Fruit fly (Drosophila melanogaster) whole organism, embryonic: ENCODE measurements around the gene GlyRS.

ENCODE experiments used
- ATbp ChIP-seq: fragments of 200-800 bp; sonication (Bioruptor generic); optimal IDR thresholded peaks from 2 replicates; lab custom pipeline; 2017; ENCODE audit warnings: missing biosample characterization, mild to moderate bottlenecking, missing genetic modification characterization, missing genetic modification reagents
- Atf3 ChIP-seq: fragments of 200-800 bp; sonication (Bioruptor generic); optimal IDR thresholded peaks from 3 replicates; lab custom pipeline; 2016; ENCODE audit warnings: missing biosample characterization, missing genetic modification characterization
- B-H2 ChIP-seq: fragments of 200-800 bp; sonication (Bioruptor generic); optimal IDR thresholded peaks from 2 replicates; lab custom pipeline; 2018; ENCODE audit warnings: missing biosample characterization, mild to moderate bottlenecking, missing genetic modification characterization
- Bdp1 ChIP-seq: fragments of 200-800 bp; sonication (Bioruptor generic); optimal IDR thresholded peaks from 3 replicates; lab custom pipeline; 2016; ENCODE audit warnings: missing biosample characterization, missing genetic modification characterization
- C15 ChIP-seq: fragments of 200-800 bp; sonication (Bioruptor generic); IDR thresholded peaks from 3 replicates; pipeline ENCODE4 v1.3.6; 2022; ENCODE audit warnings: missing biosample characterization, missing genetic modification characterization
- CG11456 ChIP-seq: fragments of 200-800 bp; sonication (Bioruptor generic); IDR thresholded peaks from 3 replicates; pipeline ENCODE4 v1.3.6; 2022; ENCODE audit warnings: missing biosample characterization, missing genetic modification characterization
- CG11560 ChIP-seq: fragments of 200-800 bp; sonication (Bioruptor generic); IDR thresholded peaks from 3 replicates; pipeline ENCODE4 v1.3.6; 2022; ENCODE audit warnings: missing biosample characterization, missing genetic modification characterization
- CG12104 ChIP-seq: fragments of 200-800 bp; sonication (Bioruptor generic); optimal IDR thresholded peaks from 3 replicates; lab custom pipeline; 2016; ENCODE audit warnings: missing biosample characterization, missing genetic modification characterization
- CG12659 ChIP-seq: fragments of 200-800 bp; sonication (Bioruptor generic); optimal IDR thresholded peaks from 3 replicates; lab custom pipeline; 2017; ENCODE audit warnings: mild to moderate bottlenecking, missing biosample characterization, missing genetic modification reagents, missing genetic modification characterization
- CG14441 ChIP-seq: fragments of 200-800 bp; sonication (Bioruptor generic); IDR thresholded peaks from 2 replicates; pipeline ENCODE4 v1.3.6; 2022; ENCODE audit warnings: missing biosample characterization, missing genetic modification characterization
- CG14860 ChIP-seq: fragments of 200-800 bp; sonication (Bioruptor generic); IDR thresholded peaks from 3 replicates; pipeline ENCODE4 v1.3.6; 2022; ENCODE audit warnings: missing biosample characterization, missing genetic modification characterization; ENCODE audit not compliant: partially characterized antibody
- CG1603 ChIP-seq: fragments of 200-800 bp; sonication (Bioruptor generic); optimal IDR thresholded peaks from 2 replicates; lab custom pipeline; 2019; ENCODE audit warnings: missing biosample characterization, mild to moderate bottlenecking, missing genetic modification characterization, moderate library complexity
- CG2129 ChIP-seq: fragments of 200-800 bp; sonication (Bioruptor generic); IDR thresholded peaks from 2 replicates; pipeline ENCODE4 v1.3.6; 2022; ENCODE audit warnings: missing biosample characterization, missing genetic modification characterization; ENCODE audit not compliant: partially characterized antibody
- CG2202 ChIP-seq: fragments of 200-800 bp; sonication (Bioruptor generic); optimal IDR thresholded peaks from 2 replicates; lab custom pipeline; 2018; ENCODE audit warnings: missing biosample characterization, mild to moderate bottlenecking, missing genetic modification characterization
- CG2678 ChIP-seq: fragments of 200-800 bp; sonication (Bioruptor generic); optimal IDR thresholded peaks from 3 replicates; lab custom pipeline; 2019; ENCODE audit warnings: missing biosample characterization, mild to moderate bottlenecking, missing genetic modification characterization, moderate library complexity
- CG3847 ChIP-seq: fragments of 200-800 bp; sonication (Bioruptor generic); IDR thresholded peaks from 2 replicates; pipeline ENCODE4 v1.3.6; 2022; ENCODE audit warnings: missing biosample characterization, missing genetic modification characterization
- CG4424 ChIP-seq: fragments of 200-800 bp; sonication (Bioruptor generic); optimal IDR thresholded peaks from 3 replicates; lab custom pipeline; 2016; ENCODE audit warnings: missing biosample characterization, missing genetic modification characterization
- CG4707 ChIP-seq: fragments of 200-800 bp; sonication (Bioruptor generic); optimal IDR thresholded peaks from 2 replicates; lab custom pipeline; 2018; ENCODE audit warnings: missing biosample characterization, mild to moderate bottlenecking, missing genetic modification characterization, moderate library complexity
- CG5953 ChIP-seq: fragments of 200-800 bp; sonication (Bioruptor generic); IDR thresholded peaks from 2 replicates; pipeline ENCODE4 v1.3.6; 2022; ENCODE audit warnings: missing biosample characterization, missing genetic modification characterization
- CG7271 ChIP-seq: fragments of 200-800 bp; sonication (Bioruptor generic); optimal IDR thresholded peaks from 2 replicates; lab custom pipeline; 2018; ENCODE audit warnings: missing biosample characterization, mild to moderate bottlenecking, missing genetic modification characterization, moderate library complexity
- CG8924 ChIP-seq: fragments of 200-800 bp; optimal IDR thresholded peaks from 3 replicates; lab custom pipeline; 2019; ENCODE audit warnings: missing biosample characterization, mild to moderate bottlenecking, missing genetic modification characterization, moderate library complexity
- CG9727 ChIP-seq: fragments of 200-800 bp; sonication (Bioruptor generic); optimal IDR thresholded peaks from 3 replicates; lab custom pipeline; 2017; ENCODE audit warnings: missing biosample characterization, mild to moderate bottlenecking, missing genetic modification characterization
- Deaf1 ChIP-seq: fragments of 200-800 bp; optimal IDR thresholded peaks from 3 replicates; lab custom pipeline; 2019; ENCODE audit warnings: missing biosample characterization, mild to moderate bottlenecking, missing genetic modification characterization, moderate library complexity
- Dip2 ChIP-seq: fragments of 200-800 bp; sonication (Bioruptor generic); IDR thresholded peaks from 2 replicates; pipeline ENCODE4 v1.3.6; 2022; ENCODE audit warnings: missing biosample characterization, missing genetic modification characterization
- GATAe ChIP-seq: fragments of 200-800 bp; sonication (Bioruptor generic); conservative IDR thresholded peaks from 2 replicates; pipeline ENCODE4 v1.3.6; 2022; ENCODE audit warnings: missing biosample characterization, missing genetic modification characterization
- HLH4C ChIP-seq: fragments of 200-800 bp; sonication (Bioruptor generic); IDR thresholded peaks from 3 replicates; pipeline ENCODE4 v1.3.6; 2022; ENCODE audit warnings: missing biosample characterization, missing genetic modification characterization; ENCODE audit not compliant: partially characterized antibody
- HLHmδ ChIP-seq: fragments of 200-800 bp; sonication (Bioruptor generic); optimal IDR thresholded peaks from 2 replicates; lab custom pipeline; 2018; ENCODE audit warnings: missing biosample characterization, mild to moderate bottlenecking, missing genetic modification characterization, moderate library complexity
- MTF-1 ChIP-seq: fragments of 200-800 bp; sonication (Bioruptor generic); optimal IDR thresholded peaks from 2 replicates; lab custom pipeline; 2018; ENCODE audit warnings: missing biosample characterization, mild to moderate bottlenecking, missing genetic modification characterization, borderline replicate concordance
- NC2β ChIP-seq: fragments of 200-800 bp; sonication (Bioruptor generic); optimal IDR thresholded peaks from 2 replicates; lab custom pipeline; 2016; ENCODE audit warnings: missing biosample characterization, missing genetic modification characterization
- PHDP ChIP-seq: fragments of 200-800 bp; sonication (Bioruptor generic); optimal IDR thresholded peaks from 3 replicates; lab custom pipeline; 2018; ENCODE audit warnings: missing biosample characterization, mild to moderate bottlenecking, missing genetic modification characterization, moderate library complexity
- Rfx ChIP-seq: fragments of 200-800 bp; sonication (Bioruptor generic); IDR thresholded peaks from 2 replicates; pipeline ENCODE4 v1.3.6; 2022; ENCODE audit warnings: missing biosample characterization, missing genetic modification characterization
- Scr ChIP-seq: fragments of 200-800 bp; sonication (Bioruptor generic); IDR thresholded peaks from 2 replicates; pipeline ENCODE4 v1.3.6; 2022; ENCODE audit warnings: missing biosample characterization, missing genetic modification characterization; ENCODE audit not compliant: partially characterized antibody
- Tbp ChIP-seq: fragments of >200 bp; optimal IDR thresholded peaks from 2 replicates; lab custom pipeline; 2018; ENCODE audit warnings: missing biosample characterization, missing genetic modification characterization
- abd-A ChIP-seq: fragments of 200-800 bp; sonication (Bioruptor generic); optimal IDR thresholded peaks from 3 replicates; lab custom pipeline; 2019; ENCODE audit warnings: missing biosample characterization, mild to moderate bottlenecking, missing genetic modification characterization, moderate library complexity
- br ChIP-seq: fragments of >200 bp; optimal IDR thresholded peaks from 2 replicates; lab custom pipeline; 2017
- chn ChIP-seq: fragments of 200-800 bp; sonication (Bioruptor generic); optimal IDR thresholded peaks from 2 replicates; lab custom pipeline; 2016; ENCODE audit warnings: missing biosample characterization, missing genetic modification characterization
- croc ChIP-seq: fragments of 200-800 bp; sonication (Bioruptor generic); conservative IDR thresholded peaks from 3 replicates; pipeline ENCODE4 v1.3.6; 2022; ENCODE audit warnings: missing biosample characterization, missing genetic modification characterization
- da ChIP-seq: fragments of 200-800 bp; sonication (Bioruptor generic); optimal IDR thresholded peaks from 2 replicates; lab custom pipeline; 2016; ENCODE audit warnings: missing biosample characterization, missing genetic modification characterization
- disco-r ChIP-seq: fragments of 200-800 bp; sonication (Bioruptor generic); optimal IDR thresholded peaks from 2 replicates; lab custom pipeline; 2016; ENCODE audit warnings: missing biosample characterization, missing genetic modification characterization
- eve ChIP-seq, 2 experiments: fragments of >200 bp; optimal IDR thresholded peaks; 2 replicates each; lab custom pipeline; 2017; ENCODE audit warnings: missing biosample characterization in 2 of 2, missing genetic modification characterization in 2 of 2
- h ChIP-seq: fragments of >200 bp; optimal IDR thresholded peaks from 2 replicates; lab custom pipeline; 2017
- lilli ChIP-seq: fragments of 200-800 bp; sonication (Bioruptor generic); optimal IDR thresholded peaks from 3 replicates; lab custom pipeline; 2016; ENCODE audit warnings: missing biosample characterization, missing genetic modification characterization
- pum ChIP-seq: fragments of 200-800 bp; sonication (Bioruptor generic); optimal IDR thresholded peaks from 2 replicates; lab custom pipeline; 2016; ENCODE audit warnings: missing biosample characterization, missing genetic modification characterization
- pzg ChIP-seq: fragments of 200-800 bp; sonication (Bioruptor generic); optimal IDR thresholded peaks from 3 replicates; lab custom pipeline; 2018; ENCODE audit warnings: missing biosample characterization, mild to moderate bottlenecking, missing genetic modification characterization, moderate library complexity
- sqz ChIP-seq: fragments of 200-800 bp; sonication (Bioruptor generic); optimal IDR thresholded peaks from 3 replicates; lab custom pipeline; 2018; ENCODE audit warnings: missing biosample characterization, mild to moderate bottlenecking, missing genetic modification characterization
- ssp ChIP-seq: fragments of 200-800 bp; sonication (Bioruptor generic); IDR thresholded peaks from 2 replicates; pipeline ENCODE4 v1.3.6; 2022; ENCODE audit warnings: missing biosample characterization, missing genetic modification characterization
- tgo ChIP-seq: fragments of 200-800 bp; sonication (Bioruptor generic); IDR thresholded peaks from 3 replicates; pipeline ENCODE4 v1.3.6; 2022; ENCODE audit warnings: missing biosample characterization, missing genetic modification characterization
- tup ChIP-seq: fragments of 200-800 bp; sonication (Bioruptor generic); optimal IDR thresholded peaks from 2 replicates; lab custom pipeline; 2016; ENCODE audit warnings: missing biosample characterization, mild to moderate bottlenecking, missing genetic modification characterization, moderate library complexity
- vnd ChIP-seq: fragments of 200-800 bp; sonication (Bioruptor generic); IDR thresholded peaks from 3 replicates; pipeline ENCODE4 v1.3.6; 2022; ENCODE audit warnings: missing biosample characterization, missing genetic modification characterization; ENCODE audit not compliant: partially characterized antibody

Gene GlyRS

DNA sequence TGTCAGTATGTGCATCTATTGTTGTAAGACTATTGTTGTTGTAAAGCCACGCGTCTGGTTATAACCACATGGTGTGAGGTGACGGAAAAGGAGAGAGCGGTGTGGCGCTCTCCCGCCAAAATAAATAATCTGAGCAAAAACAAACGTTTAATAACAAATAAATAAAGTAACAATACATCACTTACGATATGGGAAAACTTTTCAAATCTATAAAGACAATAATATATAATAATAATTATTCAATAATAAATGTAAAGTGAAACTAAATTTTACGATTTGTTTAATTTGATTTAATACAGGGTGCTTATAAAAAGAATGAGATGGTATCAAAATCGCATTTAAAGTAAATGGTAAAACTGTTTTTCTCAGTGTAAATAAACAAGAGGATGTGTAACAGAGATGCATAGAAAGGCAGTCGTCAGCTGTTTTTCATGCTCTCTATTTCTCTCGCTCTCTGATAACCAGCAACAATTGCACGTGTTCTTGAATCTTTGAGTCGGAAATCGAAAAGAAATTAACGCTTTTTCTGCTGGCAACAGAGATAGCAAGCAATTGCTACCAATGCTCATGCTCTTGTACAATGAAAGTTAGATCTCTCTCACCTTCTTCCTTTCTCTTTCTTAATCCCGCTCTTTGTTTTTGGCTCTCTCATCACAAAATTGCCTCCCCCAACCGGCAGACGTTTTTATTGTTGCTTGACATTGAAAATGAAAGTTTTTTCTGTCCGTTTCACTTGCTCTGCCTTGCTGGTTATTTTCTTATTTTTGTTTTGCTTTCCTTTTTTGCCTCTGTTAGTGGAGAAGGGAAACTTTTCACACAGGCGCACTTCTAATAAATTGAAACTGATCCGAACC lies 3.9 kb downstream of the GlyRS start:
- TF ChIP-seq NC2β (GFP tag; lab: Kevin White, UChicago): no peak
- no peak for TF ChIP-seq HLH4C (GFP tag; lab: Robert Waterston, UW)
- no peak for TF ChIP-seq Bdp1
- TF ChIP-seq CG14441 (GFP tag; lab: Robert Waterston, UW): peak; percentile 71
- TF ChIP-seq CG4707 (GFP tag; lab: Kevin White, UChicago): peak; percentile 34
- no peak for TF ChIP-seq pum
- TF ChIP-seq MTF-1 (GFP tag; lab: Kevin White, UChicago): peak; percentile 86
- TF ChIP-seq CG12659 (GFP tag; lab: Kevin White, UChicago): peak; percentile 76
- TF ChIP-seq HLHmδ (GFP tag; lab: Kevin White, UChicago): no peak
- peak; percentile 78 for TF ChIP-seq sqz (GFP tag; lab: Kevin White, UChicago)
- TF ChIP-seq vnd: no peak
- peak; percentile 81 for TF ChIP-seq Rfx (GFP tag; lab: Robert Waterston, UW)
- peak; percentile 82 for TF ChIP-seq croc (GFP tag; lab: Robert Waterston, UW)
- peak; percentile 97 for TF ChIP-seq CG2678
- no peak for TF ChIP-seq CG14860 (GFP tag; lab: Robert Waterston, UW)
- no peak for TF ChIP-seq Dip2 (GFP tag; lab: Robert Waterston, UW)
- TF ChIP-seq h: no peak
- peak; percentile 80 for TF ChIP-seq CG12104 (GFP tag; lab: Kevin White, UChicago)
- TF ChIP-seq GATAe (GFP tag; lab: Robert Waterston, UW): peak; percentile 43; the same call in 1 of the 2 replicates
- no peak for TF ChIP-seq Scr (GFP tag; lab: Robert Waterston, UW)
- no peak for TF ChIP-seq eve (GFP tag; optimal IDR thresholded peaks at IDR 0.05; lab: Kevin White, UChicago)
- TF ChIP-seq CG2129: no peak
- no peak for TF ChIP-seq br (lab: Kevin White, UChicago)
- TF ChIP-seq Tbp (GFP tag; lab: Kevin White, UChicago): no peak
- peak; percentile 95 for TF ChIP-seq ATbp (GFP tag; lab: Kevin White, UChicago)
- TF ChIP-seq abd-A (tag; lab: Kevin White, UChicago): peak; percentile 53
- peak; percentile 66 for TF ChIP-seq Deaf1 (tag; lab: Kevin White, UChicago)
- peak; percentile 88 for TF ChIP-seq CG9727 (GFP tag; lab: Kevin White, UChicago)
- TF ChIP-seq disco-r (GFP tag; lab: Kevin White, UChicago): peak; percentile 12
- TF ChIP-seq tgo (GFP tag; lab: Robert Waterston, UW): peak; percentile 90
- TF ChIP-seq chn (GFP tag; lab: Kevin White, UChicago): no peak
- peak; percentile 72 for TF ChIP-seq CG2202 (tag; lab: Kevin White, UChicago)
- no peak for TF ChIP-seq da (GFP tag; lab: Kevin White, UChicago)
- peak; percentile 63; the same call in 1 of the 2 replicates for TF ChIP-seq CG5953 (GFP tag; lab: Robert Waterston, UW)
- peak; percentile 93 for TF ChIP-seq CG7271 (tag; lab: Kevin White, UChicago)
- peak; percentile 96 for TF ChIP-seq CG8924
- peak; percentile 64 for TF ChIP-seq CG1603
- TF ChIP-seq CG3847: no peak
- TF ChIP-seq PHDP: peak; percentile 86
- peak; percentile 27 for TF ChIP-seq lilli (GFP tag; lab: Kevin White, UChicago)
- no peak for TF ChIP-seq tup
- TF ChIP-seq pzg: no peak
- TF ChIP-seq CG4424 (GFP tag; lab: Kevin White, UChicago): peak; percentile 86
- TF ChIP-seq Atf3 (GFP tag; lab: Kevin White, UChicago): no peak
- TF ChIP-seq CG11456 (GFP tag; lab: Robert Waterston, UW): peak; percentile 65
- TF ChIP-seq C15 (GFP tag; lab: Robert Waterston, UW): peak; percentile 27; the same call in 1 of the 3 replicates
- peak; percentile 60 for TF ChIP-seq ssp (GFP tag; lab: Robert Waterston, UW)
- TF ChIP-seq CG11560: no peak
- TF ChIP-seq B-H2 (GFP tag; lab: Kevin White, UChicago): no peak
